Worm (Caenorhabditis elegans): ENCODE measurements around the gene sel-11.

- TF ChIP-seq ceh-45 (GFP tag; IDR thresholded peaks at IDR 0.05) (no peak), dve-1 (tag; optimal IDR thresholded peaks at IDR 0.05) (no peak), npax-4 (tag; optimal IDR thresholded peaks at IDR 0.05) (no peak), nfya-1 (tag; optimal IDR thresholded peaks at IDR 0.05) (no peak), mec-3 (tag; optimal IDR thresholded peaks at IDR 0.05; ENCODE audit: borderline replicate concordance) (no peak)
Observed at ce11 chrV:11817263-11817726, 50.2 kb downstream of the sel-11 start.
